3 worm cellular contexts compared by ENCODE assay signal in the genomic region with DNA sequence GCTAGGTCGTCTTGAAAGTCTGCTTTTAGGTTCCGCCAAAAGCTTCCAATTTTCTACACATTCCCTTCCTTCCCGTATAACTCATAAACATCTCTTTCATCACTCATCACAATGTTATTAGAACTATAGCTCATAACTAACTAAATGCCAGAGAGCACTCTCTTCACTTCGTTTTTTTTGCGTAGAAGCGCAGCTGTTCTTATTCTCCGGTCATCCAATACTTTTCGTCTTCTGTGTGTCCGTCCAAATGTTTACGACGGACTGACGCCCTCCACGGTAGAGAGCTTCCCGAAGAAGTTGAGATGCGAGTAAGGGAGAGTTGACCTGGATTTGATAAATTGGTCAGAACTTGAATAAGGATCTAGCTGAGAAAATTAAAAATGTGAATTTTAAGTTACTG.
TF ChIP-seq lines count a peak whose summit lies in the region.

No protein-coding gene starts in this region.

TF ChIP-seq in whole organism, L1 larva, 84 proteins besides CTCF, POLR2A, EP300 and RAD21:
- no peak for TF ChIP-seq lsy-2 (tag; optimal IDR thresholded peaks at IDR 0.05; lab: Kevin White, UChicago)
- no peak for TF ChIP-seq egl-13 (tag; optimal IDR thresholded peaks at IDR 0.05; lab: Kevin White, UChicago)
- no peak for TF ChIP-seq aly-2 (tag; optimal IDR thresholded peaks at IDR 0.05; lab: Kevin White, UChicago)
- no peak for TF ChIP-seq nhr-71 (tag; optimal IDR thresholded peaks at IDR 0.05; lab: Kevin White, UChicago)
- TF ChIP-seq rnt-1 (tag; optimal IDR thresholded peaks at IDR 0.05; lab: Kevin White, UChicago) = peak; percentile 40
- no peak for TF ChIP-seq efl-1 (optimal IDR thresholded peaks at IDR 0.05; lab: Kevin White, UChicago)
- peak in 1 of 2 experiments; percentile 44 for TF ChIP-seq efl-1 (GFP tag; optimal IDR thresholded peaks at IDR 0.05 in 1 of 2; lab: Kevin White, UChicago)
- TF ChIP-seq lin-14 (GFP tag; optimal IDR thresholded peaks at IDR 0.05; lab: Kevin White, UChicago) = peak; percentile 19

TF ChIP-seq in whole organism, L4 larva, 104 proteins besides CTCF, POLR2A, EP300 and RAD21:
- TF ChIP-seq nhr-76 (tag; optimal IDR thresholded peaks at IDR 0.05; lab: Kevin White, UChicago) (no peak), unc-62 (GFP tag; optimal IDR thresholded peaks at IDR 0.05 in 1 of 2; lab: Kevin White, UChicago) (peak in 1 of 2 experiments; percentile 42), unc-62 (tag; optimal IDR thresholded peaks at IDR 0.05; lab: Kevin White, UChicago) (no peak), aha-1 (tag; lab: Kevin White, UChicago) (peak; percentile 70)

TF ChIP-seq in whole organism, mixed stage, embryonic, 35 proteins besides CTCF, POLR2A, EP300 and RAD21:
- no peak for TF ChIP-seq nhr-2 (tag; optimal IDR thresholded peaks at IDR 0.05; lab: Kevin White, UChicago)
- no peak for TF ChIP-seq mls-2 (tag; optimal IDR thresholded peaks at IDR 0.05; lab: Kevin White, UChicago)
- TF ChIP-seq ham-2 (GFP tag; optimal IDR thresholded peaks at IDR 0.05; lab: Kevin White, UChicago) = no peak
- peak; percentile 80 for TF ChIP-seq hlh-1 (tag; optimal IDR thresholded peaks at IDR 0.05; lab: Kevin White, UChicago)
- no peak for TF ChIP-seq flh-1 (GFP tag; optimal IDR thresholded peaks at IDR 0.05; lab: Kevin White, UChicago)
